Fruit fly (Drosophila melanogaster) whole organism, embryonic: Measurements from ENCODE around the gene Coq5.

Source experiments
- BEAF-32 ChIP-seq: fragments of 200-800 bp; sonication (Bioruptor generic); optimal IDR thresholded peaks from 3 replicates; lab custom pipeline; 2017; ENCODE audit warnings: missing biosample characterization, missing genetic modification characterization, mild to moderate bottlenecking, moderate library complexity, missing genetic modification reagents
- Bgb ChIP-seq: fragments of 200-800 bp; sonication (Bioruptor generic); IDR thresholded peaks from 2 replicates; pipeline ENCODE4 v1.3.6; 2022; ENCODE audit warnings: missing biosample characterization, missing genetic modification characterization; ENCODE audit not compliant: partially characterized antibody
- Bteb2 ChIP-seq: fragments of 200-800 bp; sonication (Bioruptor generic); optimal IDR thresholded peaks from 2 replicates; lab custom pipeline; 2016; ENCODE audit warnings: missing biosample characterization, missing genetic modification characterization
- CG10274 ChIP-seq: fragments of 200-800 bp; sonication (Bioruptor generic); optimal IDR thresholded peaks from 3 replicates; lab custom pipeline; 2017; ENCODE audit warnings: missing biosample characterization, mild to moderate bottlenecking, missing genetic modification characterization
- CG12391 ChIP-seq: fragments of 200-800 bp; sonication (Bioruptor generic); optimal IDR thresholded peaks from 3 replicates; lab custom pipeline; 2018; ENCODE audit warnings: missing biosample characterization, mild to moderate bottlenecking, missing genetic modification characterization, moderate library complexity
- CG12659 ChIP-seq: fragments of 200-800 bp; sonication (Bioruptor generic); optimal IDR thresholded peaks from 3 replicates; lab custom pipeline; 2017; ENCODE audit warnings: mild to moderate bottlenecking, missing biosample characterization, missing genetic modification reagents, missing genetic modification characterization
- CG12769 ChIP-seq: fragments of 200-800 bp; sonication (Bioruptor generic); optimal IDR thresholded peaks from 2 replicates; lab custom pipeline; 2019; ENCODE audit warnings: missing biosample characterization, mild to moderate bottlenecking, missing genetic modification characterization, moderate library complexity
- CG13287 ChIP-seq: fragments of 200-800 bp; sonication (Bioruptor generic); IDR thresholded peaks from 2 replicates; pipeline ENCODE4 v1.3.6; 2022; ENCODE audit warnings: missing biosample characterization, missing genetic modification characterization; ENCODE audit not compliant: partially characterized antibody
- CG14860 ChIP-seq: fragments of 200-800 bp; sonication (Bioruptor generic); IDR thresholded peaks from 3 replicates; pipeline ENCODE4 v1.3.6; 2022; ENCODE audit warnings: missing biosample characterization, missing genetic modification characterization; ENCODE audit not compliant: partially characterized antibody
- CG17361 ChIP-seq: fragments of 200-800 bp; sonication (Bioruptor generic); IDR thresholded peaks from 3 replicates; pipeline ENCODE4 v1.3.6; 2022; ENCODE audit warnings: missing biosample characterization, missing genetic modification characterization
- CG17385 ChIP-seq: fragments of 200-800 bp; sonication (Bioruptor generic); optimal IDR thresholded peaks from 3 replicates; lab custom pipeline; 2018; ENCODE audit warnings: missing biosample characterization, mild to moderate bottlenecking, missing genetic modification characterization
- CG18011 ChIP-seq: fragments of 200-800 bp; sonication (Bioruptor generic); optimal IDR thresholded peaks from 2 replicates; lab custom pipeline; 2017; ENCODE audit warnings: missing biosample characterization, missing genetic modification characterization, mild to moderate bottlenecking, moderate library complexity, missing genotype
- CG18599 ChIP-seq: fragments of 200-800 bp; sonication (Bioruptor generic); optimal IDR thresholded peaks from 3 replicates; lab custom pipeline; 2017; ENCODE audit warnings: missing biosample characterization, missing genetic modification characterization, mild to moderate bottlenecking, moderate library complexity, missing genetic modification reagents
- CG2116 ChIP-seq: fragments of 200-800 bp; sonication (Bioruptor generic); optimal IDR thresholded peaks from 3 replicates; lab custom pipeline; 2018; ENCODE audit warnings: missing biosample characterization, mild to moderate bottlenecking, missing genetic modification characterization
- CG2889 ChIP-seq: fragments of 200-800 bp; sonication (Bioruptor generic); IDR thresholded peaks from 3 replicates; pipeline ENCODE4 v1.3.6; 2022; ENCODE audit warnings: missing biosample characterization, missing genetic modification characterization
- CG30020 ChIP-seq: fragments of 200-800 bp; optimal IDR thresholded peaks from 2 replicates; lab custom pipeline; 2019; ENCODE audit warnings: missing biosample characterization, mild to moderate bottlenecking, missing genetic modification characterization, moderate library complexity
- CG34224 ChIP-seq: fragments of 200-800 bp; sonication (Bioruptor generic); IDR thresholded peaks from 3 replicates; pipeline ENCODE4 v1.3.6; 2022; ENCODE audit warnings: missing biosample characterization, missing genetic modification characterization; ENCODE audit not compliant: partially characterized antibody
- CG5245 ChIP-seq: fragments of 200-800 bp; sonication (Bioruptor generic); optimal IDR thresholded peaks from 3 replicates; lab custom pipeline; 2016; ENCODE audit warnings: missing biosample characterization, missing genetic modification characterization
- CG6813 ChIP-seq: fragments of 200-800 bp; sonication (Bioruptor generic); optimal IDR thresholded peaks from 2 replicates; lab custom pipeline; 2017; ENCODE audit warnings: missing biosample characterization, missing genetic modification characterization, mild to moderate bottlenecking, moderate library complexity, missing genetic modification reagents
- CG7745 ChIP-seq: fragments of 200-800 bp; sonication (Bioruptor generic); optimal IDR thresholded peaks from 2 replicates; lab custom pipeline; 2018; ENCODE audit warnings: missing biosample characterization, mild to moderate bottlenecking, missing genetic modification characterization, moderate library complexity
- CG7987 ChIP-seq: fragments of 200-800 bp; sonication (Bioruptor generic); optimal IDR thresholded peaks from 2 replicates; lab custom pipeline; 2018; ENCODE audit warnings: missing biosample characterization, mild to moderate bottlenecking, missing genetic modification characterization, moderate library complexity
- CG8765 ChIP-seq: fragments of 200-800 bp; sonication (Bioruptor generic); IDR thresholded peaks from 2 replicates; pipeline ENCODE4 v1.3.6; 2022; ENCODE audit warnings: missing biosample characterization, missing genetic modification characterization
- CG9215 ChIP-seq: fragments of 200-800 bp; sonication (Bioruptor generic); IDR thresholded peaks from 2 replicates; pipeline ENCODE4 v1.3.6; 2022; ENCODE audit warnings: missing biosample characterization, missing genetic modification characterization
- Dek ChIP-seq: fragments of 200-800 bp; sonication (Bioruptor generic); optimal IDR thresholded peaks from 3 replicates; lab custom pipeline; 2019; ENCODE audit warnings: missing biosample characterization, mild to moderate bottlenecking, missing genetic modification characterization, moderate library complexity
- Dref ChIP-seq: fragments of 200-800 bp; sonication (Bioruptor generic); IDR thresholded peaks from 2 replicates; pipeline ENCODE4 v1.3.6; 2022; ENCODE audit warnings: missing biosample characterization, missing genetic modification characterization
- Fer3 ChIP-seq: fragments of 200-800 bp; sonication (Bioruptor generic); optimal IDR thresholded peaks from 2 replicates; lab custom pipeline; 2018; ENCODE audit warnings: missing biosample characterization, mild to moderate bottlenecking, missing genetic modification characterization, moderate library complexity
- HLH4C ChIP-seq: fragments of 200-800 bp; sonication (Bioruptor generic); IDR thresholded peaks from 3 replicates; pipeline ENCODE4 v1.3.6; 2022; ENCODE audit warnings: missing biosample characterization, missing genetic modification characterization; ENCODE audit not compliant: partially characterized antibody
- Mrtf ChIP-seq: fragments of 200-800 bp; sonication (Bioruptor generic); IDR thresholded peaks from 3 replicates; pipeline ENCODE4 v1.3.6; 2022; ENCODE audit warnings: missing biosample characterization, missing genetic modification characterization
- Opbp ChIP-seq: fragments of 200-800 bp; sonication (Bioruptor generic); IDR thresholded peaks from 3 replicates; pipeline ENCODE4 v1.3.6; 2022; ENCODE audit warnings: missing biosample characterization, missing genetic modification characterization; ENCODE audit not compliant: partially characterized antibody
- Pdp1 ChIP-seq, 2 experiments: fragments of 200-800 bp; sonication (Bioruptor generic); optimal IDR thresholded peaks; 3 replicates each; lab custom pipeline; 2016; ENCODE audit warnings: missing biosample characterization in 2 of 2, missing genetic modification characterization in 2 of 2, mild to moderate bottlenecking in 1 of 2, moderate library complexity in 1 of 2
- Scr ChIP-seq: fragments of 200-800 bp; sonication (Bioruptor generic); IDR thresholded peaks from 2 replicates; pipeline ENCODE4 v1.3.6; 2022; ENCODE audit warnings: missing biosample characterization, missing genetic modification characterization; ENCODE audit not compliant: partially characterized antibody
- Spps ChIP-seq: fragments of 200-800 bp; sonication (Bioruptor generic); optimal IDR thresholded peaks from 2 replicates; lab custom pipeline; 2018; ENCODE audit warnings: missing biosample characterization, mild to moderate bottlenecking, missing genetic modification characterization
- Sry-δ ChIP-seq: fragments of 200-800 bp; sonication (Bioruptor generic); optimal IDR thresholded peaks from 2 replicates; lab custom pipeline; 2016; ENCODE audit warnings: missing biosample characterization, missing genetic modification characterization
- Xrp1 ChIP-seq: fragments of 200-800 bp; sonication (Bioruptor generic); IDR thresholded peaks from 2 replicates; pipeline ENCODE4 v1.3.6; 2022; ENCODE audit warnings: missing biosample characterization, missing genetic modification characterization
- ac ChIP-seq: fragments of 200-800 bp; sonication (Bioruptor generic); optimal IDR thresholded peaks from 3 replicates; lab custom pipeline; 2017; ENCODE audit warnings: missing biosample characterization, mild to moderate bottlenecking, missing genetic modification characterization
- en ChIP-seq: fragments of 200-800 bp; sonication (Bioruptor generic); optimal IDR thresholded peaks from 2 replicates; lab custom pipeline; 2016; ENCODE audit warnings: missing biosample characterization, missing genetic modification characterization
- gfzf ChIP-seq: fragments of 200-800 bp; sonication (Bioruptor generic); optimal IDR thresholded peaks from 2 replicates; lab custom pipeline; 2016; ENCODE audit warnings: missing biosample characterization, mild to moderate bottlenecking, missing genetic modification characterization, moderate library complexity
- hkb ChIP-seq, 2 experiments: fragments of 200-800 bp in 1 of 2; fragments of >200 bp in 1 of 2; sonication (Bioruptor generic) in 1 of 2; IDR thresholded peaks in 1 of 2; optimal IDR thresholded peaks in 1 of 2; 2 replicates each; pipeline versions ENCODE4 v1.3.6 to Lab custom; 2017 to 2022; ENCODE audit warnings: missing biosample characterization in 1 of 2, missing genetic modification characterization in 1 of 2
- jigr1 ChIP-seq: fragments of 200-800 bp; sonication (Bioruptor generic); IDR thresholded peaks from 3 replicates; pipeline ENCODE4 v1.3.6; 2022; ENCODE audit warnings: missing biosample characterization, missing genetic modification characterization
- oc ChIP-seq: fragments of 200-800 bp; sonication (Bioruptor generic); optimal IDR thresholded peaks from 2 replicates; lab custom pipeline; 2018; ENCODE audit warnings: missing biosample characterization, mild to moderate bottlenecking, missing genetic modification characterization, moderate library complexity
- p53 ChIP-seq: fragments of 200-800 bp; sonication (Bioruptor generic); optimal IDR thresholded peaks from 2 replicates; lab custom pipeline; 2016; ENCODE audit warnings: missing biosample characterization, missing genetic modification characterization
- ranshi ChIP-seq: fragments of 200-800 bp; sonication (Bioruptor generic); IDR thresholded peaks from 2 replicates; pipeline ENCODE4 v1.3.6; 2022; ENCODE audit warnings: missing biosample characterization, missing genetic modification characterization
- sd ChIP-seq: fragments of 200-800 bp; sonication (Bioruptor generic); optimal IDR thresholded peaks from 3 replicates; lab custom pipeline; 2018; ENCODE audit warnings: missing biosample characterization, mild to moderate bottlenecking, missing genetic modification characterization, moderate library complexity
- slp2 ChIP-seq: fragments of 200-800 bp; sonication (Bioruptor generic); optimal IDR thresholded peaks from 2 replicates; lab custom pipeline; 2016; ENCODE audit warnings: missing biosample characterization, missing genetic modification characterization
- sr ChIP-seq: fragments of 200-800 bp; sonication (Bioruptor generic); IDR thresholded peaks from 3 replicates; pipeline ENCODE4 v1.3.6; 2022; ENCODE audit warnings: missing biosample characterization, missing genetic modification characterization
- stwl ChIP-seq: fragments of 200-800 bp; sonication (Bioruptor generic); optimal IDR thresholded peaks from 3 replicates; lab custom pipeline; 2018; ENCODE audit warnings: missing biosample characterization, mild to moderate bottlenecking, missing genetic modification characterization, moderate library complexity
- unpg ChIP-seq: fragments of 200-800 bp; sonication (Bioruptor generic); optimal IDR thresholded peaks from 3 replicates; lab custom pipeline; 2018; ENCODE audit warnings: missing biosample characterization, mild to moderate bottlenecking, missing genetic modification characterization, moderate library complexity
- vvl ChIP-seq: fragments of 200-800 bp; sonication (Bioruptor generic); IDR thresholded peaks from 2 replicates; pipeline ENCODE4 v1.3.6; 2022; ENCODE audit warnings: missing biosample characterization, missing genetic modification characterization
- zen ChIP-seq: fragments of 200-800 bp; sonication (Bioruptor generic); optimal IDR thresholded peaks from 3 replicates; lab custom pipeline; 2018; ENCODE audit warnings: missing biosample characterization, mild to moderate bottlenecking, missing genetic modification characterization, moderate library complexity

Coq5 gene

dm6 chrX:13194249-13194648 lies at the start of gene Coq5 (continued):
- TF ChIP-seq Sry-δ (GFP tag; lab: Kevin White, UChicago) (peak; percentile 73), zen (no peak), CG12391 (tag; lab: Kevin White, UChicago) (no peak), en (GFP tag; lab: Kevin White, UChicago) (no peak), Fer3 (tag; lab: Kevin White, UChicago) (no peak), Spps (tag; lab: Kevin White, UChicago) (no peak), Scr (GFP tag; lab: Robert Waterston, UW) (peak; percentile 57), CG8765 (GFP tag; lab: Robert Waterston, UW) (no peak), CG12659 (GFP tag; lab: Kevin White, UChicago) (no peak), CG18011 (GFP tag; lab: Kevin White, UChicago) (no peak), CG6813 (GFP tag; lab: Kevin White, UChicago) (no peak), sd (tag; lab: Kevin White, UChicago) (no peak), CG9215 (no peak), unpg (GFP tag; lab: Kevin White, UChicago) (no peak), BEAF-32 (peak; percentile 52), Dref (GFP tag; lab: Robert Waterston, UW) (peak; percentile 62), CG30020 (no peak), hkb (optimal IDR thresholded peaks at IDR 0.05; lab: Kevin White, UChicago) (no peak), hkb (GFP tag; IDR thresholded peaks at IDR 0.05; lab: Robert Waterston, UW) (no peak), CG7745 (tag; lab: Kevin White, UChicago) (no peak), ranshi (GFP tag; lab: Robert Waterston, UW) (no peak), ac (GFP tag; lab: Kevin White, UChicago) (no peak), CG13287 (GFP tag; lab: Robert Waterston, UW) (peak; percentile 71), stwl (tag; lab: Kevin White, UChicago) (no peak), CG17385 (GFP tag; lab: Kevin White, UChicago) (no peak), CG14860 (GFP tag; lab: Robert Waterston, UW) (0 out of 3 replicates have a peak, but pooled peaks have one; percentile 11), Opbp (no peak), Pdp1 (GFP tag; optimal IDR thresholded peaks at IDR 0.05; lab: Kevin White, UChicago) (peak in 1 of 2 experiments; percentile 61), gfzf (no peak), HLH4C (peak; percentile 54; the same call in 2 of the 3 replicates), Bteb2 (no peak), jigr1 (GFP tag; lab: Robert Waterston, UW) (no peak), CG7987 (GFP tag; lab: Kevin White, UChicago) (no peak), CG2889 (GFP tag; lab: Robert Waterston, UW) (no peak), Bgb (GFP tag; lab: Robert Waterston, UW) (peak; percentile 40), Mrtf (GFP tag; lab: Robert Waterston, UW) (no peak), CG10274 (GFP tag; lab: Kevin White, UChicago) (no peak), sr (GFP tag; lab: Robert Waterston, UW) (no peak), vvl (no peak), oc (no peak), CG2116 (peak; percentile 43), p53 (GFP tag; lab: Kevin White, UChicago) (no peak), CG5245 (no peak), CG12769 (tag; lab: Kevin White, UChicago) (no peak), Dek (tag; lab: Kevin White, UChicago) (no peak), Xrp1 (GFP tag; lab: Robert Waterston, UW) (no peak), CG34224 (GFP tag; lab: Robert Waterston, UW) (peak; percentile 66), slp2 (no peak), CG17361 (GFP tag; lab: Robert Waterston, UW) (no peak), CG18599 (GFP tag; lab: Kevin White, UChicago) (no peak)
